Worm (Caenorhabditis elegans): Measurements from ENCODE around the gene tat-2.

DNA sequence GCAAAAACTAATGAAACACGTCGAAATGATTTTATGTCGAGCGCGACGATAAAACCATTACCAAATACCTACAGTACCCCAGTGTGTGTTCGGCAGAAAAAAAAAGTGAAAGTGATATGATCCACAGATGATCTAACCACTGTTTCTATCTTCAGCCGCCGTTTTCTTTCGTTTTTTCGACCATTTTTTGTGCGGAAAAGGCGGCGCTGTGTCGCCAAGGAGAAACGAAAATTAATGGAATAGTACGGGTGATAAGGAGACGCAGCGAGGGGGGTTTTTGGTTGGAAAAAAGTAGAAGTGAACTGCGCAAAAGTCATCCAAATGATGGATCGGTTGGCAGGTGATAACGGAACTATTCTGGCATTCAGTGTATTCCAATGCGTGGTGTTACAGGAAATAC, 51.6 kb downstream of the tat-2 start:
- TF ChIP-seq med-1 (GFP tag; optimal IDR thresholded peaks at IDR 0.05; ENCODE audit: insufficient read depth) (no peak), ztf-29 (GFP tag; IDR thresholded peaks at IDR 0.05) (no peak), ztf-23 (GFP tag; IDR thresholded peaks at IDR 0.05) (no peak), flt-1 (GFP tag; IDR thresholded peaks at IDR 0.05) (no peak)
